Fruit fly (Drosophila melanogaster) whole organism, embryonic: ENCODE measurements around the gene Eip75B.

Experiments
- CHES-1-like ChIP-seq: fragments of 200-800 bp; sonication (Bioruptor generic); optimal IDR thresholded peaks from 2 replicates; lab custom pipeline; 2016; ENCODE audit warnings: missing biosample characterization, missing genetic modification characterization
- dm ChIP-seq: fragments of 200-800 bp; sonication (Bioruptor generic); optimal IDR thresholded peaks from 3 replicates; lab custom pipeline; 2016; ENCODE audit warnings: missing biosample characterization, missing genetic modification characterization
- h ChIP-seq: fragments of >200 bp; optimal IDR thresholded peaks from 2 replicates; lab custom pipeline; 2017
- hbn ChIP-seq: fragments of 200-800 bp; sonication (Bioruptor generic); IDR thresholded peaks from 2 replicates; pipeline ENCODE4 v1.3.6; 2022; ENCODE audit warnings: missing biosample characterization, missing genetic modification characterization; ENCODE audit not compliant: partially characterized antibody

DNA sequence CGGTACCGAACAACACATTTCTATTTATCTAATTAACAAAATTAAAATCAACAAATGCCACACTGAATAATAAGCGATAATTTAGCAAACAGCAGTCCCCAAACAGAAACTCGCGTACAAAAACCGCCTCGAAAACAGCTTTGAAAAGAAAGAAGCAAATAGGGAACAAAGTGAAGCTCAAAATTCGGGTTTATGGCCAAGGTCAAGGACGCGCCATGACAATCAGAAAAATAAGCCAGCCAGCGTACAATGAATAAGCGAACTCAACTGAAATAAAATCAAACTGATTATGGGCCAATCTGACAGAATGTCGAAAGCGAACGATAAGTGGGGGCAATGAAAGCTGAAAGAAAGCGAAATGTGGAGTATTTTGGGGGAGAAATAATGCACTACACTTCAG is 143.0 kb downstream of the Eip75B start:
- TF ChIP-seq CHES-1-like (GFP tag; lab: Kevin White, UChicago) (no peak), h (lab: Kevin White, UChicago) (no peak), dm (no peak), hbn (GFP tag; lab: Robert Waterston, UW) (no peak)
